Worm (Caenorhabditis elegans) whole organism, late embryonic: Measurements from ENCODE around the gene F35H10.6.

Source experiments
- C38D4.7 ChIP-seq: fragments of 200-800 bp; sonication (Bioruptor generic); optimal IDR thresholded peaks from 2 replicates; lab custom pipeline; 2018; ENCODE audit warnings: mild to moderate bottlenecking, missing genetic modification characterization, moderate library complexity, missing compliant biosample characterization
- F13H6.1 ChIP-seq: sonication (generic microtip); optimal IDR thresholded peaks from 2 replicates; lab custom pipeline; 2016; ENCODE audit warnings: missing genetic modification characterization, missing compliant biosample characterization
- T23F11.4 ChIP-seq: fragments of 200-800 bp; sonication (Bioruptor generic); optimal IDR thresholded peaks from 2 replicates; lab custom pipeline; 2018; ENCODE audit warnings: mild to moderate bottlenecking, missing genetic modification characterization, missing compliant biosample characterization
- ahr-1 ChIP-seq: sonication (generic microtip); optimal IDR thresholded peaks from 2 replicates; lab custom pipeline; 2016; ENCODE audit warnings: missing genetic modification characterization, missing compliant biosample characterization
- ceh-18 ChIP-seq: sonication (generic microtip); optimal IDR thresholded peaks from 2 replicates; lab custom pipeline; 2016; ENCODE audit warnings: missing genetic modification characterization, missing compliant biosample characterization
- ceh-19 ChIP-seq: fragments of 200-800 bp; sonication (Bioruptor generic); optimal IDR thresholded peaks from 2 replicates; lab custom pipeline; 2018; ENCODE audit warnings: mild to moderate bottlenecking, missing genetic modification characterization, missing compliant biosample characterization
- ceh-2 ChIP-seq: sonication (generic microtip); optimal IDR thresholded peaks from 2 replicates; lab custom pipeline; 2016; ENCODE audit warnings: missing genotype, missing genetic modification characterization, missing compliant biosample characterization
- ceh-22 ChIP-seq: sonication (generic microtip); optimal IDR thresholded peaks from 2 replicates; lab custom pipeline; 2017; ENCODE audit warnings: missing biosample characterization, missing genetic modification characterization
- ceh-30 ChIP-seq: fragments of 150-350 bp; optimal IDR thresholded peaks from 2 replicates; lab custom pipeline; 2014; ENCODE audit warnings: missing biosample characterization, missing genetic modification characterization
- ceh-45 ChIP-seq: fragments of 200-800 bp; sonication (Bioruptor generic); IDR thresholded peaks from 2 replicates; pipeline ENCODE4 v1.3.6; 2022; ENCODE audit warnings: missing genetic modification reagents, missing genetic modification characterization, missing compliant biosample characterization
- ceh-6 ChIP-seq: fragments of 200-800 bp; sonication (Bioruptor generic); optimal IDR thresholded peaks from 2 replicates; lab custom pipeline; 2018; ENCODE audit warnings: mild to moderate bottlenecking, missing genetic modification characterization, missing compliant biosample characterization
- ceh-9 ChIP-seq: sonication (generic microtip); optimal IDR thresholded peaks from 2 replicates; lab custom pipeline; 2016; ENCODE audit warnings: mild to moderate bottlenecking, missing genetic modification characterization, inconsistent platforms, missing compliant biosample characterization
- dmd-4 ChIP-seq: sonication (generic microtip); optimal IDR thresholded peaks from 2 replicates; lab custom pipeline; 2016; ENCODE audit warnings: borderline replicate concordance, missing genetic modification characterization, missing compliant biosample characterization
- dve-1 ChIP-seq: sonication (generic microtip); optimal IDR thresholded peaks from 2 replicates; lab custom pipeline; 2017; ENCODE audit warnings: antibody characterized with exemption, mild to moderate bottlenecking, missing genetic modification characterization, missing compliant biosample characterization
- elt-4 ChIP-seq: sonication (generic microtip); optimal IDR thresholded peaks from 2 replicates; lab custom pipeline; 2016; ENCODE audit warnings: missing genetic modification characterization, missing compliant biosample characterization
- fax-1 ChIP-seq: sonication (generic microtip); optimal IDR thresholded peaks from 2 replicates; lab custom pipeline; 2016; ENCODE audit warnings: missing genotype, missing genetic modification characterization, missing compliant biosample characterization
- fkh-6 ChIP-seq: sonication (generic microtip); optimal IDR thresholded peaks from 2 replicates; lab custom pipeline; 2016; ENCODE audit warnings: missing genetic modification characterization, missing compliant biosample characterization
- gmeb-2 ChIP-seq: sonication (generic microtip); optimal IDR thresholded peaks from 2 replicates; lab custom pipeline; 2016; ENCODE audit warnings: missing genetic modification characterization, inconsistent platforms, missing compliant biosample characterization
- hlh-13 ChIP-seq: fragments of 200-800 bp; sonication (Bioruptor generic); optimal IDR thresholded peaks from 2 replicates; lab custom pipeline; 2018; ENCODE audit warnings: mild to moderate bottlenecking, missing genetic modification characterization, missing compliant biosample characterization
- hlh-15 ChIP-seq: sonication (generic microtip); optimal IDR thresholded peaks from 2 replicates; lab custom pipeline; 2016; ENCODE audit warnings: missing genetic modification characterization, missing compliant biosample characterization
- hlh-8 ChIP-seq: sonication (generic microtip); optimal IDR thresholded peaks from 2 replicates; lab custom pipeline; 2016; ENCODE audit warnings: missing genotype, missing genetic modification characterization, missing compliant biosample characterization
- lin-11 ChIP-seq: fragments of 200-800 bp; sonication (Bioruptor generic); optimal IDR thresholded peaks from 2 replicates; lab custom pipeline; 2018; ENCODE audit warnings: mild to moderate bottlenecking, missing genetic modification characterization, missing compliant biosample characterization
- nhr-11 ChIP-seq: fragments of 150-350 bp; optimal IDR thresholded peaks from 2 replicates; lab custom pipeline; 2014; ENCODE audit warnings: missing biosample characterization, missing genetic modification characterization
- odd-2 ChIP-seq: sonication (generic microtip); optimal IDR thresholded peaks from 2 replicates; lab custom pipeline; 2017; ENCODE audit warnings: antibody characterized with exemption, mild to moderate bottlenecking, missing genetic modification characterization, missing compliant biosample characterization
- pag-3 ChIP-seq: sonication (generic microtip); optimal IDR thresholded peaks from 2 replicates; lab custom pipeline; 2016; ENCODE audit warnings: missing compliant biosample characterization, missing genetic modification characterization, borderline replicate concordance
- pat-9 ChIP-seq: fragments of 200-800 bp; sonication (Bioruptor generic); optimal IDR thresholded peaks from 2 replicates; lab custom pipeline; 2018; ENCODE audit warnings: mild to moderate bottlenecking, missing genetic modification characterization, moderate library complexity, missing compliant biosample characterization
- pha-2 ChIP-seq: sonication (generic microtip); optimal IDR thresholded peaks from 2 replicates; lab custom pipeline; 2017; ENCODE audit warnings: mild to moderate bottlenecking, missing genetic modification characterization, missing compliant biosample characterization
- pha-4 ChIP-seq: fragments of 150-350 bp; optimal IDR thresholded peaks from 2 replicates; lab custom pipeline; 2018; ENCODE audit warnings: missing biosample characterization, missing genetic modification reagents, missing genetic modification characterization
- pqm-1 ChIP-seq: sonication (generic microtip); optimal IDR thresholded peaks from 2 replicates; lab custom pipeline; 2016; ENCODE audit warnings: missing genetic modification characterization, missing compliant biosample characterization
- pros-1 ChIP-seq: fragments of 150-350 bp; optimal IDR thresholded peaks from 2 replicates; lab custom pipeline; 2014; ENCODE audit warnings: missing biosample characterization, missing genetic modification reagents, missing genetic modification characterization
- ref-2 ChIP-seq: sonication (generic microtip); optimal IDR thresholded peaks from 2 replicates; lab custom pipeline; 2016; ENCODE audit warnings: missing genetic modification characterization, missing compliant biosample characterization
- syd-9 ChIP-seq: sonication (generic microtip); optimal IDR thresholded peaks from 2 replicates; lab custom pipeline; 2016; ENCODE audit warnings: mild to moderate bottlenecking, missing genetic modification characterization, moderate library complexity, missing compliant biosample characterization
- unc-3 ChIP-seq, 2 experiments: fragments of 200-800 bp in 1 of 2; sonication (Bioruptor generic) in 1 of 2; sonication (generic microtip) in 1 of 2; conservative IDR thresholded peaks in 1 of 2; optimal IDR thresholded peaks in 1 of 2; 2 replicates each; pipeline versions ENCODE4 v1.3.6 to Lab custom; 2016 to 2022; ENCODE audit warnings: missing compliant biosample characterization in 2 of 2, missing genetic modification characterization in 2 of 2, missing genetic modification reagents in 1 of 2
- zip-5 ChIP-seq: sonication (generic microtip); optimal IDR thresholded peaks from 2 replicates; lab custom pipeline; 2016; ENCODE audit warnings: missing genetic modification characterization, missing compliant biosample characterization
- ztf-16 ChIP-seq: sonication (generic microtip); optimal IDR thresholded peaks from 2 replicates; lab custom pipeline; 2017; ENCODE audit warnings: missing genetic modification characterization, missing compliant biosample characterization

The F35H10.6 gene

DNA sequence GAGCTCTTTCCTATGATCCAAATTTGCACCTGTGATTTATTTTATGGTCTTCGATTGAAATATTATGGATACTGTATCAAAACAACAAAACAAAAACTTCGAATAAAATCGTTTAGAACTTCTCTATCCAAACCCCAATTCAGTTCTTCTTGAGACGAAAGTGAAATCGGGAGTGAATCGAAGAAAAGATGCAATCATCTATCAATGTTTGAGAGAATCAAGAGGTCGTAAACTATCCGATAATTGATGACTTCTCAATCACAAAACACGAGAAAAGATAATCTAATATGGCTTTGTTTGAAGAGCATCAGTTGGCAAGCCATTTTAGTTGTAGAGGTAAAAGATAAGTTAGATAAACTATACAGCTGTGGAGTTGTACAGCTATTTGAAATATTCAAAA, 18.1 kb downstream of the F35H10.6 start:
- TF ChIP-seq dmd-4 (tag; lab: Kevin White, UChicago) (no peak), ref-2 (tag; lab: Kevin White, UChicago) (no peak), lin-11 (no peak), zip-5 (no peak), hlh-15 (tag; lab: Kevin White, UChicago) (no peak), pha-2 (tag; lab: Kevin White, UChicago) (no peak), T23F11.4 (GFP tag; lab: Kevin White, UChicago) (no peak)

- no peak for TF ChIP-seq ahr-1 (tag; lab: Kevin White, UChicago)
Measured at ce11 chrIV:8318799-8319198, 19.1 kb downstream of the F35H10.6 start.

ce11 chrIV:8325667-8326066, 25.9 kb downstream of the F35H10.6 start, which contains the start of gene F35H10.3:
Gene F35H10.3 (plus strand): TSS chrIV:8325967.
- TF ChIP-seq pat-9 (no peak), ceh-45 (GFP tag; lab: Robert Waterston, UW) (no peak), dmd-4 (tag; lab: Kevin White, UChicago) (no peak), lin-11 (no peak), zip-5 (no peak), nhr-11 (no peak), pha-4 (no peak), dve-1 (tag; lab: Kevin White, UChicago) (no peak), ceh-9 (no peak), ceh-6 (GFP tag; lab: Kevin White, UChicago) (no peak), pag-3 (no peak), elt-4 (tag; lab: Kevin White, UChicago) (no peak), pha-2 (tag; lab: Kevin White, UChicago) (no peak)

ce11 chrIV:8328913-8329312, 29.2 kb downstream of the F35H10.6 start, which contains the start of gene F35H10.2:
Gene F35H10.2 (plus strand): TSS chrIV:8329213.
- TF ChIP-seq gmeb-2 (tag; lab: Kevin White, UChicago) (no peak), pros-1 (tag; lab: Kevin White, UChicago) (no peak), ceh-18 (tag; lab: Kevin White, UChicago) (no peak), ceh-22 (tag; lab: Kevin White, UChicago) (no peak), fkh-6 (tag; lab: Kevin White, UChicago) (no peak), odd-2 (no peak), ceh-19 (no peak), ceh-9 (no peak), pat-9 (no peak), pqm-1 (no peak), ceh-6 (GFP tag; lab: Kevin White, UChicago) (no peak), F13H6.1 (tag; lab: Kevin White, UChicago) (no peak), syd-9 (tag; lab: Kevin White, UChicago) (no peak), C38D4.7 (GFP tag; lab: Kevin White, UChicago) (no peak), nhr-11 (no peak)

DNA sequence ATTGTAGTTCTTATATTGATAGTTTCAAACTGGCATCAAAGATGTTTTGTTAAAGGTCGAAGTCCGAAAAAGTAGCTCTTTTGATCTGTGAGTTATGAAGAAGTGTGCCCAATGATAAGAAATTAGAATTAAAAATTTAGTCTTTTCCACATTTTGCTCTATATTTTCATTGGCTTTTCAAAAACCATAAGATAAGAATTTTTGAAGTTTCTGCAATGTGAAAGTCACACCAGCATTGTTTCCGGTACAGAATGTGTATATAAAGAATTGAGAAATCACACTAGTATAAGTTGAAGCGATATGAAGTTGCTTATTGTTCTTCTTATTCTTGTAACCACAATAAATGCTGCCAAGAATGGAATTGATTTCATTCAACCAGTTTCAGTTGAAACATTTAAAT, 32.8 kb downstream of the F35H10.6 start, which contains the start of gene lys-10:
Gene lys-10, plus strand, starts transcription at position 301 of the 400 bp plus-strand sequence.
- TF ChIP-seq ceh-30 (tag; lab: Kevin White, UChicago) (no peak), unc-3 (GFP tag; conservative IDR thresholded peaks at IDR 0.05; lab: Robert Waterston, UW) (no peak), unc-3 (tag; optimal IDR thresholded peaks at IDR 0.05; lab: Kevin White, UChicago) (no peak), hlh-8 (no peak), ztf-16 (tag; lab: Kevin White, UChicago) (no peak), hlh-13 (GFP tag; lab: Kevin White, UChicago) (no peak), ceh-2 (tag; lab: Kevin White, UChicago) (no peak), fax-1 (no peak)
- TF ChIP-seq, all 69 proteins: peak for 0
